Worm (Caenorhabditis elegans) whole organism, L4/young adult: ENCODE data around the gene hmit-1.2.

Experiments used
- W03F9.2 ChIP-seq: fragments of 150-350 bp; optimal IDR thresholded peaks from 2 replicates; lab custom pipeline; 2014; ENCODE audit warnings: missing biosample characterization, missing genetic modification characterization
- dao-5 ChIP-seq: sonication (generic microtip); optimal IDR thresholded peaks from 2 replicates; lab custom pipeline; 2016; ENCODE audit warnings: missing genotype, missing genetic modification characterization, moderate library complexity, missing compliant biosample characterization
- him-1 ChIP-seq: sonication (generic microtip); optimal IDR thresholded peaks from 2 replicates; lab custom pipeline; 2016; ENCODE audit warnings: missing genotype, missing genetic modification reagents, missing genetic modification characterization, missing compliant biosample characterization

Gene hmit-1.2

DNA sequence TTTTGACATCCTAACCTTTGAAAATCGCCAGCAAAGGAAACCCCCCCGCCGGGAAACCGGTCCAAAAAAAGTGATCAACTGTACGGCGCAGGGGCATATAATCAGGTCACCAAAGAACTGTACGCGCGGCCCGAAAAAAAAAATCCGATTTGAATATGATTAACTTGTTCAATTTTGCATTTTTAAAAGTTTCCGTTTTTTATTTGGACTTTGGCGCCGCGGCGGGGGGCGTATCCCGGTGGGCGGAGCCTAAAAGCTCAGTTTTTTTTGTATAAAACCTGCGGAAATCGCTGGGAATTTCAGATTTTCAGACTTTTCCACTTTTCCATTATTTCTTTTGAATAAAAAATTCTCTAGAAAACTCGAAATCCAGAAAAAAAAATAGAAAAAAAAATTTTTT lies at the start of gene hmit-1.2:
TSS of gene hmit-1.2 (plus strand) at position 301 of the 400 bp plus-strand sequence.
- no peak for TF ChIP-seq W03F9.2 (tag; lab: Kevin White, UChicago)
- no peak for TF ChIP-seq dao-5 (tag; lab: Kevin White, UChicago)
- TF ChIP-seq him-1 (tag; lab: Kevin White, UChicago) = no peak

DNA sequence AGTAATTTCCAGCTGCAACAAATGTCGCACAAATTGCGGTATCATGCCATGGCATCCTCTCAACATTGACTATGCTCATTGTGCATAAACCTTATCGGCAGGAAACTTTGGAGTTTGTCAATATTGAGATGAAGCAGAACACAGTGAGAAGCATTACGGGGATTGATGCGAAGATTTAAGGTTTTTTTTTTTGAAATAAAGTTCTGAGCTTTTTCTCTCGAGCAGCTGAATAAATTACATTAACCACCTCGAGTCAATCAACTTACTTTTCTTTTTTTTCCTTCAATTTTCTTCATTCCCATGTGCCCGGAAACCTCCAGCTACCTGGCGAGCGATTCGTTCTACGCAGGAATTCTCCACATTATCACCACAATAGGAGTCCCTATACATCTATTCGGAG lies 48.5 kb upstream of the hmit-1.2 start, which contains the start of gene srh-179:
TSS of gene srh-179 (plus strand) at position 301 of the 400 bp plus-strand sequence.
- TF ChIP-seq him-1 (tag; lab: Kevin White, UChicago) (no peak), dao-5 (tag; lab: Kevin White, UChicago) (no peak), W03F9.2 (tag; lab: Kevin White, UChicago) (no peak)

DNA sequence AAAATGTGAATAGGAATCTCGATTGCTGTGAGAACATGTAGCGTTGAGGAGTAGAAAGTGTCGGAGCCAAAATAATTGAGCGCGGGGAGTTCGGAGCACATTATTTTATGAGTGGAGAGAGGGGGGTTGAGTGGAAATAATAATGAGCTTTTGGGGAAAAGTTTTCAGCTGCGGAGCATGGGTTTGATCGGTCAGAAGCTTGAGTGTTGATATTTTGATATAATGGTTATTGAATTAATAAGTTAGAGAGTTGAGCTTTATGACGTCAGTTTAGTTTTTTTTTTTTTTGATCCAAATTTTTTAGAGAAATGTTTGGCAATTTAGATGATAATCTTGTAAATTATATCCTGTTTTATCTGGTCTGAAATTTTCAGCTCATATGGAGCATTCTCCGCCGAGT lies 44.3 kb upstream of the hmit-1.2 start, which contains the start of gene srh-178:
TSS of gene srh-178 (minus strand) at position 101 of the 400 bp plus-strand sequence.
- TF ChIP-seq W03F9.2 (tag; lab: Kevin White, UChicago) (no peak), him-1 (tag; lab: Kevin White, UChicago) (no peak), dao-5 (tag; lab: Kevin White, UChicago) (no peak)

DNA sequence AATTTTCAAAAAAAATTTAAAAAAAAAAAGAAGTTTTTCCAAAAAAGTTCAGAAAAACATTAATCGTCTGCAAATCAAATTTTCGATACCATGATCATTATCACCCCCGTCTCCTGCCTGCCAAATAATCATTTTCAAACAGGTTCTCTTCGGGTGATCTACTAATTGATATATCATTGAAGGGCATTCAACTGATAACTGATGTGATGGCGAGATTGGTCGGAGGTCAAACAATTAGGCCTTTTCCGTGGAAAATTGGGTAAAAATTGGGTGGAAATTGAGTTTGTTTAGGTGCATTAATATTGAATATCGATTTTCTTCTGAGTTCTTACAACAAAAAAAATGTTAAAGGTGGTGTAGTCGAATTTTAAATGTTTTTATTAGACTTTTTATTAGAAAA lies 37.4 kb upstream of the hmit-1.2 start, which contains the start of gene Y51A2D.18:
TSS of gene Y51A2D.18 (minus strand) at position 101 of the 400 bp plus-strand sequence.
- TF ChIP-seq dao-5 (tag; lab: Kevin White, UChicago) (no peak), W03F9.2 (tag; lab: Kevin White, UChicago) (no peak), him-1 (tag; lab: Kevin White, UChicago) (no peak)

DNA sequence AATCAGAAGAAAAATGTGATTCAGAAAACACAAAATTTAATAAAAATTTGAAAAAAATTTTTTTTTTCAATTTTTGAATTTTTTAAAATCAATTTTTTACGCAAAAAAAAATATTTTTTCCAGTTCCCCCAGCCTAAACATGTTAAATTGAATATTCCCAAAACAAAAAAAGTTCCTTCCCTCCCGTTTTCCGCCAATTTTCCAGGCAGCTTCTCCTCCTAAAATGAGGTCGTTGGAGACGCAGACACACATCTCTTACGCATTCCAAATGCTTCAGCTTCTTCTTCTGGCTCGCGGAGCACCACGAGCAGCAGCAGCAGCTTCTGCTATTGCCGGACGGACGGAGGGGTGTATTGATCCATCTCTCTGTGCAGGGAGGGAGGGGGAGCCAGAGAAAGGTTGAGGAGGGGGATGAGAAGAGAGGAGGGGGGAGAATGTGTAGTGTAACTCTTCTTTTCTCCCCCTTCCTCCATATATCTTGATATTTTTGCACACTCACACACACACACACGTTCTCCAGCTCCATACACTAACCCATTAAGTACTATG lies 34.2 kb upstream of the hmit-1.2 start:
- TF ChIP-seq him-1 (tag; lab: Kevin White, UChicago) (peak; percentile 81), W03F9.2 (tag; lab: Kevin White, UChicago) (no peak)

DNA sequence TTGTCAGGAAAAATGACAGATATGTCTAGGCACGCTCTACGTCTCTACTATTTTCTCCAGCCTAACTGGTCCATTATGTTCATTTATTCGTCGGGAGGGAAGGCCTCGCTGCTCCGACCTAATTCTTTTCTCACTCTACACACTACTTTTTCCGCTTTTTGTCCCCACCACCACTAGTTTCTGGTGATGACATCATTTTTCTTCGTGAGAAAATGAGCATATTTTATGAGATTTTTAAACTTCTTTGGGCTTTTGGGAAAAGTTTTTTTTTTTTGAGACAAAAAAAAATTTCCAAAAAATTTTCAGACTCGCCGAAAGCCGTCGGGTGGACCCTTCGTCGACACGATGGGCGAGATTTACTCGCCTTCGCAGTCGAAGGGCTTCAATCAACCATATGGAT lies 32.6 kb upstream of the hmit-1.2 start, which contains the start of gene slo-1:
TSS of gene slo-1 (plus strand) at position 301 of the 400 bp plus-strand sequence.
- TF ChIP-seq dao-5 (tag; lab: Kevin White, UChicago) (no peak), him-1 (tag; lab: Kevin White, UChicago) (no peak), W03F9.2 (tag; lab: Kevin White, UChicago) (no peak)

DNA sequence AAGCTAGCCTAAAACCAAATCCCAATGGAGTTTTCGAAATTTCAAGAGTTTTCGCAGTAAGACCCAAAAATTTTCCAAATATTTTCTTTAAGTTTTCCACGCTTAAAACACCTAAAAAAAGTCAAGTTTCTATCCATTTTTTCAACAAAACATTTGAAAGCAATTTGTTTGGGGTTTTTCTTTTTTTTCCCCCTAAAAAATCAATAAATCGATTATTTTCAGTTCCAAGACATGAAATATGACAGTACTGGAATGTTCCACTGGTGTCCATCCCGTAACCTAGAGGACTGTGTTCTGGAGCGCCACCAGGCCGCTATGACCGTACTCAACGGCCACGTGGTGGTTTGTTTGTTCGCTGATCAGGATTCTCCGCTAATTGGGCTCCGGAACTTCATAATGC lies 19.9 kb upstream of the hmit-1.2 start:
- TF ChIP-seq W03F9.2 (tag; lab: Kevin White, UChicago) (no peak), dao-5 (tag; lab: Kevin White, UChicago) (no peak), him-1 (tag; lab: Kevin White, UChicago) (no peak)

DNA sequence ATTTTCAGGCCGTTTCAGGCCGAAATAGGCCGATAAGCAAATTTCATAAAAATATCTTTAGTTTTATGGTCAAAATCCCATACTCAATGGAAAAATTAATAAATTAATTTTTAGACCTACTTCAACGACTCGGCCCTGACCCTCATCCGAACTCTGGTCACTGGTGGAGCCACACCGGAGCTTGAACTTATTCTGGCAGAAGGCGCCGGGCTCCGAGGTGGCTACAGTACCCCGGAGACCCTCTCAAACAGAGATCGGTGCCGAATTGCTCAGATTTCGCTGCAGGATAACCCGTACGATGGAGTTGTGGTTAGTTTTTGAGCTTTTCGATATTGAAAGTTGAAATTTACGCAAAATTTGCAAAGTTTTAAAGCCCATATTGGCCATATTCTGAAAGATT lies 17.8 kb upstream of the hmit-1.2 start:
- TF ChIP-seq dao-5 (tag; lab: Kevin White, UChicago) (no peak), W03F9.2 (tag; lab: Kevin White, UChicago) (no peak), him-1 (tag; lab: Kevin White, UChicago) (no peak)

DNA sequence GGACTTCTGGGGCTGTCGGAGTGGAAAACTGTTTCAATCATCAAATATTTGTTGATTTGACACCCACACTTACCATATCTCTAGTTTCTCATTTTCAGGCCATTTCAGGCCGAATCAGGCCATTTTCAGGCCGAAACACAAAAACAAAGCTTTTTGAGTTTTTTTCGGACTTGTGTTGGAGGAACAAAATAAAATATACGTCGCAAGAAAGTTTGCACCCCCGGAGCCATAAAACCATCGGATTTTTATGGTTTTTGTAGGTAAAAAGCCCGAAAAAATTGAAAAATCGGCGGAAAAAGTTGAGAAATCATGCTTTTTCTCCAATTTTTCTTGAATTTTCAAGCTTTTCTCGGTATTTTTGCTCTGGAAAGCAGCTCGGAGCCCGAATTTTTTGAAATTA lies 16.0 kb upstream of the hmit-1.2 start, which contains the start of gene Y51A2D.1:
TSS of gene Y51A2D.1 (plus strand) at position 301 of the 400 bp plus-strand sequence.
- TF ChIP-seq dao-5 (tag; lab: Kevin White, UChicago) = no peak
- no peak for TF ChIP-seq him-1 (tag; lab: Kevin White, UChicago)
- TF ChIP-seq W03F9.2 (tag; lab: Kevin White, UChicago) = no peak

DNA sequence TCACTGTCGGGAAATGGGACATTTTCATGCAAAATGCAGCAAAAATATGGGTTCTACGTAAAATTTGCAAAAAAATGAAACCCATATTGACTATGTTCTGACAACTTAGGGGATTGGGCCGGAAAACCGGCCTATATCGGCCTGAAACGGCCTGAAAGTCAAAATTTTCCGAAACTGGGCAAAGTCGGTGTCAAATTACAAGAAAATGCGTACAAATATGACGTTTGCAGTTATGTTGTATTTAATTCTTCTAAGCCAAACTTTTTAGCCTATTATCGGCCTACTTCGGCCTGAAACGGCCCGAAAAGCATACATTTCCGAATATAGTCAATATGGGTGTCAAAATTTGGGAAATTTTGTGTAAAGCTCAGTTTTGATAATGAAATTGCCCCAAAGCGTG lies 12.7 kb upstream of the hmit-1.2 start:
- no peak for TF ChIP-seq W03F9.2 (tag; lab: Kevin White, UChicago)
- no peak for TF ChIP-seq him-1 (tag; lab: Kevin White, UChicago)
- no peak for TF ChIP-seq dao-5 (tag; lab: Kevin White, UChicago)

DNA sequence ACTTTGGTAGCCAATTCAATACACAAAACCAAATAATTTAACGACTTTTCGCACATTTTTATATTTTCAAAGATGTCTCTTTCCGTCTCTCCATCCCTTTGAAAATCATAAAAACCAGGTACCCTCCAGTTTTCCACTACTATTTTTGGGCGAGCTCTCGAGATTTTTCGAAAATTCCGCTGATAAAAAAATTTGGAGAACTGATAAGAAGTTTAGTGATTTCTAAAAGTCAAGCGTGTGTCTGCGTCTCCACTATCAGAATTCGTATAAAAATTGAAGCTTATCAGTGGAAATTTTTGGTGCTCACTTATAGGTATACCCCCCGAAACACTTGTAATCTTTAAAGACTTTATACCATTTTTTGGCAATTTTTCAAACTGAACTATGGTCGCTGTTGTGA lies 8.1 kb upstream of the hmit-1.2 start, which contains the start of gene hmit-1.1:
TSS of gene hmit-1.1 (plus strand) at position 294 of the 400 bp plus-strand sequence.
- no peak for TF ChIP-seq dao-5 (tag; lab: Kevin White, UChicago)
- no peak for TF ChIP-seq him-1 (tag; lab: Kevin White, UChicago)
- TF ChIP-seq W03F9.2 (tag; lab: Kevin White, UChicago) = no peak

DNA sequence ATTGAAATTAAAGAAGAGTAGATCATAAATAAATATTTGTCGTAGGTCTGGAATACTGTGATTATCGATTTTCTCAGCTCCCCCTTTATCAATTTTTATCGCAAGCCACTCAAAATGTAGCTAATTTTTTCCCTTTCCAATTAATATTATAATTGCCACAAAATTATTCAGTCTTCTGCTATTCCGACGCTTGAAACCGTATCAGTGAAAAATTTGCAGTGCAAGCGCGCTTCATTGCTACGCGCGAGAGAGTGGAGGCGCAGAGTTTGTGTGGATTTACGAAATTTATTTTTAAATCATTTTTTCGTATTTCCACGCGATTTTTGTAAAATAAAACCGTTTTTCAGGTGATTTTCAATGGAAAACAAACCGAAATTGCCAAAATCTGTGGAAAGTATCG lies 9.0 kb downstream of the hmit-1.2 start, which contains the start of gene ints-5:
TSS of gene ints-5 (plus strand) at position 348 of the 400 bp plus-strand sequence.
- TF ChIP-seq him-1 (tag; lab: Kevin White, UChicago) = no peak
- TF ChIP-seq W03F9.2 (tag; lab: Kevin White, UChicago) = peak; percentile 40

DNA sequence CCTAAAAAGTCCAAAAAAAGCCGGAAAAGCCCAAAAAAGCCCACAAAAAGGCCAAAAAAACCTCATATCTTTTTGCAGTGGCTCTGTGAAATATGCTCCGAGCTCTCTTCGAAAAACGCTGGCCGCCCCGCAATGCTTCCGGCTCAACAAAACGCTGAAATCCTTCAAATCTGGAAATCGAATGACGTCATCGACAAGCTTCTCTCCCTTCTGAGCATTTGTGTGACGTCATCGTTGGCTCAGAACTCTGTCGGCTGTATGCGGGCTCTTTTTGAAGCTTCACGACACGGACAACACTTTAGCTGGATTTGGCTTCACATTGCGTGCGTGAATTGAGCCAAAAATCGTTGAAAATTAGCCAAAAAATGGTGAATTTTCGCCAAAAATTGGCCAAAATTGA lies 11.5 kb downstream of the hmit-1.2 start:
- TF ChIP-seq dao-5 (tag; lab: Kevin White, UChicago) (no peak), W03F9.2 (tag; lab: Kevin White, UChicago) (no peak), him-1 (tag; lab: Kevin White, UChicago) (no peak)

DNA sequence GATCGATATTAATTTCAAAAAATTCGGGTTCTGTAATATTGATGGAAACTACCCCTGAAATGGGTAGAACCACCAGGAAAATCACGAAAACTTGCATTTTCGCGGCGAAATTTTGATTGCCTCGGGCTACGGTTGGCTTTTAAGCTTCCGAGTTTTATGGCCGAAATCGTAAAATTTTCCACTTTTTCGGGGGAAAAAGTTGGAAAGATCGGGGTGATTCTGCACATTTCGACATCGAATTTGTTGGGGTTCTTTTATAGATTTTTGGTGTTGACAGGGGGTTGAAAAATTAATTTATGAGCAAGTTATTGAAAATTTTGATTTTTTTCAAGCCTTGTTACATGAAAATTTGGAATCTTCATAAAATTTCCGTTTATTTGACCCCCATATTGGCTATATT lies 29.2 kb downstream of the hmit-1.2 start, which contains the start of gene Y51A2D.8:
TSS of gene Y51A2D.8 (minus strand) at position 101 of the 400 bp plus-strand sequence.
- TF ChIP-seq him-1 (tag; lab: Kevin White, UChicago) (no peak), dao-5 (tag; lab: Kevin White, UChicago) (no peak), W03F9.2 (tag; lab: Kevin White, UChicago) (no peak)
